Fruit fly (Drosophila melanogaster) whole organism, embryonic: ENCODE data around the gene twe.

Source experiments
- BtbVII ChIP-seq: fragments of 200-800 bp; sonication (Bioruptor generic); optimal IDR thresholded peaks from 3 replicates; lab custom pipeline; 2017; ENCODE audit warnings: missing biosample characterization, mild to moderate bottlenecking, missing genetic modification characterization
- Bteb2 ChIP-seq: fragments of 200-800 bp; sonication (Bioruptor generic); optimal IDR thresholded peaks from 2 replicates; lab custom pipeline; 2016; ENCODE audit warnings: missing biosample characterization, missing genetic modification characterization
- CG10267 ChIP-seq: fragments of 200-800 bp; sonication (Bioruptor generic); optimal IDR thresholded peaks from 2 replicates; lab custom pipeline; 2018; ENCODE audit warnings: missing biosample characterization, mild to moderate bottlenecking, missing genetic modification characterization, moderate library complexity
- CG10321 ChIP-seq: fragments of 200-800 bp; sonication (Bioruptor generic); IDR thresholded peaks from 2 replicates; pipeline ENCODE4 v1.3.6; 2022; ENCODE audit warnings: missing biosample characterization, missing genetic modification characterization
- CG10366 ChIP-seq: fragments of 200-800 bp; sonication (Bioruptor generic); IDR thresholded peaks from 2 replicates; pipeline ENCODE4 v1.3.6; 2022; ENCODE audit warnings: missing biosample characterization, missing genetic modification characterization
- CG10431 ChIP-seq: fragments of 200-800 bp; sonication (Bioruptor generic); optimal IDR thresholded peaks from 3 replicates; lab custom pipeline; 2018; ENCODE audit warnings: missing biosample characterization, mild to moderate bottlenecking, missing genetic modification characterization
- CG10959 ChIP-seq: fragments of 200-800 bp; sonication (Bioruptor generic); IDR thresholded peaks from 2 replicates; pipeline ENCODE4 v1.3.6; 2022; ENCODE audit warnings: missing biosample characterization, missing genetic modification characterization
- CG11093 ChIP-seq: fragments of 200-800 bp; sonication (Bioruptor generic); IDR thresholded peaks from 3 replicates; pipeline ENCODE4 v1.3.6; 2022; ENCODE audit warnings: missing biosample characterization, missing genetic modification characterization
- CG12219 ChIP-seq: fragments of 200-800 bp; sonication (Bioruptor generic); optimal IDR thresholded peaks from 3 replicates; lab custom pipeline; 2018; ENCODE audit warnings: missing biosample characterization, mild to moderate bottlenecking, missing genetic modification characterization
- CG1233 ChIP-seq: fragments of 200-800 bp; sonication (Bioruptor generic); optimal IDR thresholded peaks from 4 replicates; lab custom pipeline; 2018; ENCODE audit warnings: missing biosample characterization, mild to moderate bottlenecking, missing genetic modification characterization
- CG12391 ChIP-seq: fragments of 200-800 bp; sonication (Bioruptor generic); optimal IDR thresholded peaks from 3 replicates; lab custom pipeline; 2018; ENCODE audit warnings: missing biosample characterization, mild to moderate bottlenecking, missing genetic modification characterization, moderate library complexity
- CG13287 ChIP-seq: fragments of 200-800 bp; sonication (Bioruptor generic); IDR thresholded peaks from 2 replicates; pipeline ENCODE4 v1.3.6; 2022; ENCODE audit warnings: missing biosample characterization, missing genetic modification characterization; ENCODE audit not compliant: partially characterized antibody
- CG13296 ChIP-seq: fragments of 200-800 bp; sonication (Bioruptor generic); optimal IDR thresholded peaks from 3 replicates; lab custom pipeline; 2018; ENCODE audit warnings: missing biosample characterization, mild to moderate bottlenecking, missing genetic modification characterization
- CG15011 ChIP-seq: fragments of 200-800 bp; sonication (Bioruptor generic); optimal IDR thresholded peaks from 3 replicates; lab custom pipeline; 2018; ENCODE audit warnings: missing biosample characterization, mild to moderate bottlenecking, missing genetic modification characterization
- CG15601 ChIP-seq: fragments of 200-800 bp; sonication (Bioruptor generic); optimal IDR thresholded peaks from 3 replicates; lab custom pipeline; 2019; ENCODE audit warnings: missing biosample characterization, mild to moderate bottlenecking, missing genetic modification characterization, moderate library complexity
- CG16779 ChIP-seq: fragments of 200-800 bp; sonication (Bioruptor generic); IDR thresholded peaks from 2 replicates; pipeline ENCODE4 v1.3.6; 2022; ENCODE audit warnings: missing biosample characterization, missing genetic modification characterization
- CG16863 ChIP-seq: fragments of 200-800 bp; sonication (Bioruptor generic); optimal IDR thresholded peaks from 3 replicates; lab custom pipeline; 2016; ENCODE audit warnings: missing biosample characterization, missing genetic modification characterization
- CG2116 ChIP-seq: fragments of 200-800 bp; sonication (Bioruptor generic); optimal IDR thresholded peaks from 3 replicates; lab custom pipeline; 2018; ENCODE audit warnings: missing biosample characterization, mild to moderate bottlenecking, missing genetic modification characterization
- CG2678 ChIP-seq: fragments of 200-800 bp; sonication (Bioruptor generic); optimal IDR thresholded peaks from 3 replicates; lab custom pipeline; 2019; ENCODE audit warnings: missing biosample characterization, mild to moderate bottlenecking, missing genetic modification characterization, moderate library complexity
- CG30020 ChIP-seq: fragments of 200-800 bp; optimal IDR thresholded peaks from 2 replicates; lab custom pipeline; 2019; ENCODE audit warnings: missing biosample characterization, mild to moderate bottlenecking, missing genetic modification characterization, moderate library complexity
- CG3407 ChIP-seq: fragments of 200-800 bp; sonication (Bioruptor generic); optimal IDR thresholded peaks from 2 replicates; lab custom pipeline; 2018; ENCODE audit warnings: missing biosample characterization, mild to moderate bottlenecking, missing genetic modification characterization
- CG5180 ChIP-seq: fragments of 200-800 bp; sonication (Bioruptor generic); optimal IDR thresholded peaks from 3 replicates; lab custom pipeline; 2017; ENCODE audit warnings: missing biosample characterization, missing genetic modification characterization, mild to moderate bottlenecking, moderate library complexity, missing genetic modification reagents
- CG8290 ChIP-seq, 3 experiments: fragments of 200-800 bp; sonication (Bioruptor generic); optimal IDR thresholded peaks; 2 replicates each; lab custom pipeline; 2016 to 2019; ENCODE audit warnings: missing biosample characterization in 3 of 3, missing genetic modification characterization in 3 of 3, mild to moderate bottlenecking in 2 of 3, moderate library complexity in 1 of 3
- CG9876 ChIP-seq: fragments of 200-800 bp; sonication (Bioruptor generic); optimal IDR thresholded peaks from 2 replicates; lab custom pipeline; 2016; ENCODE audit warnings: missing biosample characterization, missing genetic modification characterization
- E2f1 ChIP-seq: fragments of 200-800 bp; sonication (Bioruptor generic); IDR thresholded peaks from 2 replicates; pipeline ENCODE4 v1.3.6; 2022; ENCODE audit warnings: missing biosample characterization, missing genetic modification characterization
- GATAe ChIP-seq: fragments of 200-800 bp; sonication (Bioruptor generic); conservative IDR thresholded peaks from 2 replicates; pipeline ENCODE4 v1.3.6; 2022; ENCODE audit warnings: missing biosample characterization, missing genetic modification characterization
- Hr78 ChIP-seq, 2 experiments: fragments of 200-800 bp in 1 of 2; fragments of >200 bp in 1 of 2; sonication (Bioruptor generic) in 1 of 2; optimal IDR thresholded peaks; 2 replicates each; lab custom pipeline; 2017 to 2019; ENCODE audit warnings: missing biosample characterization in 2 of 2, missing genetic modification characterization in 2 of 2, mild to moderate bottlenecking in 1 of 2, moderate library complexity in 1 of 2
- Kr ChIP-seq: fragments of 200-800 bp; sonication (Bioruptor generic); optimal IDR thresholded peaks from 2 replicates; lab custom pipeline; 2017; ENCODE audit warnings: missing biosample characterization, mild to moderate bottlenecking, missing genetic modification characterization
- Meics ChIP-seq: fragments of 200-800 bp; sonication (Bioruptor generic); optimal IDR thresholded peaks from 2 replicates; lab custom pipeline; 2017; ENCODE audit warnings: missing biosample characterization, mild to moderate bottlenecking, missing genetic modification characterization
- Mrtf ChIP-seq: fragments of 200-800 bp; sonication (Bioruptor generic); IDR thresholded peaks from 3 replicates; pipeline ENCODE4 v1.3.6; 2022; ENCODE audit warnings: missing biosample characterization, missing genetic modification characterization
- Sin3A ChIP-seq: fragments of >200 bp; optimal IDR thresholded peaks from 2 replicates; lab custom pipeline; 2018
- Tbp ChIP-seq: fragments of >200 bp; optimal IDR thresholded peaks from 2 replicates; lab custom pipeline; 2018; ENCODE audit warnings: missing biosample characterization, missing genetic modification characterization
- bcd ChIP-seq: fragments of 200-800 bp; sonication (Bioruptor generic); optimal IDR thresholded peaks from 2 replicates; lab custom pipeline; 2017; ENCODE audit warnings: missing biosample characterization, mild to moderate bottlenecking, missing genetic modification characterization
- btn ChIP-seq: fragments of 200-800 bp; sonication (Bioruptor generic); optimal IDR thresholded peaks from 2 replicates; lab custom pipeline; 2016; ENCODE audit warnings: missing biosample characterization, missing genetic modification characterization
- dati ChIP-seq: fragments of 200-800 bp; sonication (Bioruptor generic); IDR thresholded peaks from 2 replicates; pipeline ENCODE4 v1.3.6; 2022; ENCODE audit warnings: missing biosample characterization, missing genetic modification characterization
- exex ChIP-seq: fragments of 200-800 bp; sonication (Bioruptor generic); optimal IDR thresholded peaks from 4 replicates; lab custom pipeline; 2018; ENCODE audit warnings: missing biosample characterization, mild to moderate bottlenecking, missing genetic modification characterization, moderate library complexity
- eyg ChIP-seq: fragments of 200-800 bp; sonication (Bioruptor generic); optimal IDR thresholded peaks from 3 replicates; lab custom pipeline; 2016; ENCODE audit warnings: missing biosample characterization, missing genetic modification characterization
- fd96Cb ChIP-seq: fragments of 200-800 bp; sonication (Bioruptor generic); optimal IDR thresholded peaks from 2 replicates; lab custom pipeline; 2018; ENCODE audit warnings: missing biosample characterization, mild to moderate bottlenecking, missing genetic modification characterization, moderate library complexity
- grn ChIP-seq: fragments of 200-800 bp; sonication (Bioruptor generic); optimal IDR thresholded peaks from 3 replicates; lab custom pipeline; 2017; ENCODE audit warnings: missing biosample characterization, missing genetic modification characterization
- gsb-n ChIP-seq: fragments of 200-800 bp; sonication (Bioruptor generic); optimal IDR thresholded peaks from 3 replicates; lab custom pipeline; 2018; ENCODE audit warnings: missing biosample characterization, mild to moderate bottlenecking, missing genetic modification characterization
- lilli ChIP-seq: fragments of 200-800 bp; sonication (Bioruptor generic); optimal IDR thresholded peaks from 3 replicates; lab custom pipeline; 2016; ENCODE audit warnings: missing biosample characterization, missing genetic modification characterization
- org-1 ChIP-seq: fragments of 200-800 bp; sonication (Bioruptor generic); optimal IDR thresholded peaks from 2 replicates; lab custom pipeline; 2017; ENCODE audit warnings: missing biosample characterization, missing genetic modification characterization
- pfk ChIP-seq: fragments of 200-800 bp; sonication (Bioruptor generic); optimal IDR thresholded peaks from 2 replicates; lab custom pipeline; 2018; ENCODE audit warnings: missing biosample characterization, mild to moderate bottlenecking, missing genetic modification characterization, moderate library complexity
- pho ChIP-seq: fragments of 200-800 bp; sonication (Bioruptor generic); optimal IDR thresholded peaks from 2 replicates; lab custom pipeline; 2016; ENCODE audit warnings: missing biosample characterization, missing genetic modification characterization
- pita ChIP-seq: fragments of 200-800 bp; sonication (Bioruptor generic); optimal IDR thresholded peaks from 2 replicates; lab custom pipeline; 2017; ENCODE audit warnings: missing biosample characterization, mild to moderate bottlenecking, missing genetic modification characterization
- sug ChIP-seq: fragments of 200-800 bp; optimal IDR thresholded peaks from 2 replicates; lab custom pipeline; 2019; ENCODE audit warnings: missing biosample characterization, mild to moderate bottlenecking, missing genetic modification characterization, moderate library complexity
- tap ChIP-seq: fragments of 200-800 bp; optimal IDR thresholded peaks from 3 replicates; lab custom pipeline; 2019; ENCODE audit warnings: missing biosample characterization, mild to moderate bottlenecking, missing genetic modification characterization, moderate library complexity
- ttk ChIP-seq: fragments of 200-800 bp; sonication (Bioruptor generic); IDR thresholded peaks from 2 replicates; pipeline ENCODE4 v2.1.2; 2022; ENCODE audit warnings: missing biosample characterization, missing genetic modification characterization

The twe gene

DNA sequence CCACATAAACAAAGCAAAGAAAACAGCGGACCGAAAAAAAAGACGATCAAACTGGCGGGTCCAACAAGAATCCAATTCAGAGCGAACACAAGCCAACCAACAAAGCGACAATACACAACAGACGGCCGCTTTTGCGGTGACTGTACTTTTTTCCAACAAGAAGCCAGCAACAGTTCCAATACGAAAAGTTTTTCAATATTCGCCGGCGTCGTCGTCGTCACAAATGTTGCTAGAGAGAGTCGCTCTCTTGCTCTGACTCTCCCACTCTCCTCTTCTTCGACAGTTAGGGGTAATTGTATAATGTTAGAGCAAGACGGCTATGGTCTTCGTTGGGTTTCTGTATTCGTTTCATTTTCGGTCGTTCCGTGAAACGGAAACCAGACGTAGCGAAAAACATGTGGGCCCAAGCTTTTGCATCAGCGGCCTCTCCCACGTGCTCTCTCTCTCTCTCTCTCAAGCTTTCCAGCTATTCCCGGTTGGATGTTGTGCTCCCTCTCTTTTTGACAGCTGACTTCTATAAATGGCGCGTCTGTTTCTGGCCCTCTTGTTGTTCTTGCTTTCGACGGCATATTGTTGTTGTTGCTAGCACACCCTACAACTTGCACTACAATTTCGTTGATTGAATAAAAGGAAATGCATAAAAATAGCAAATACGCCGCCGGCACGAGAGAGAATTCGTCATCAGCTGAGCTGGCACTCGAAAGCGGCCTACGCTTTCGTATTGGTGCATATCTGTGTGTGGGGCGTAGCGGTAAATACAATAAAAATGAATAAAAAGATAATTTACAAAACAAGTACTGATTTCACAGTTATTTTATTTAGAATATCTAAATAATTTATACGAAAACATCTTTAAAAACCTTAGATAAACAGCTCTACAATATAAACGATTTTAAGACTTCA, 7.8 kb upstream of the twe start (continued):
- peak; percentile 12 for TF ChIP-seq Kr (GFP tag; lab: Kevin White, UChicago)
- TF ChIP-seq CG10366 (GFP tag; lab: Robert Waterston, UW), result no peak
- no peak for TF ChIP-seq GATAe (GFP tag; lab: Robert Waterston, UW)
- TF ChIP-seq CG8290 (GFP tag; optimal IDR thresholded peaks at IDR 0.05; lab: Kevin White, UChicago), result peak; percentile 42
- TF ChIP-seq CG8290 (tag; optimal IDR thresholded peaks at IDR 0.05; lab: Kevin White, UChicago), result peak; percentile 71 to 78
- peak; percentile 38 for TF ChIP-seq grn (GFP tag; lab: Kevin White, UChicago)
- no peak for TF ChIP-seq CG9876 (GFP tag; lab: Kevin White, UChicago)
- TF ChIP-seq CG10431 (GFP tag; lab: Kevin White, UChicago), result peak; percentile 93
- peak; percentile 91 for TF ChIP-seq Meics (GFP tag; lab: Kevin White, UChicago)
- TF ChIP-seq lilli (GFP tag; lab: Kevin White, UChicago), result peak; percentile 23
- TF ChIP-seq exex, result peak; percentile 67
- no peak for TF ChIP-seq CG11093 (GFP tag; lab: Robert Waterston, UW)
- TF ChIP-seq CG1233 (GFP tag; lab: Kevin White, UChicago), result peak; percentile 85
- TF ChIP-seq Bteb2, result peak; percentile 28
- TF ChIP-seq CG3407 (GFP tag; lab: Kevin White, UChicago), result peak; percentile 69
- peak; percentile 73 for TF ChIP-seq CG12391 (tag; lab: Kevin White, UChicago)
- no peak for TF ChIP-seq CG16779 (GFP tag; lab: Robert Waterston, UW)
- TF ChIP-seq CG16863 (GFP tag; lab: Kevin White, UChicago), result peak; percentile 28
- TF ChIP-seq org-1, result peak; percentile 64
- TF ChIP-seq btn (GFP tag; lab: Kevin White, UChicago), result peak; percentile 48
- TF ChIP-seq pho (GFP tag; lab: Kevin White, UChicago), result peak; percentile 29
- no peak for TF ChIP-seq pita (GFP tag; lab: Kevin White, UChicago)
- peak; percentile 27 for TF ChIP-seq gsb-n (tag; lab: Kevin White, UChicago)
- peak; percentile 74 for TF ChIP-seq CG15011 (GFP tag; lab: Kevin White, UChicago)
- TF ChIP-seq CG10267 (tag; lab: Kevin White, UChicago), result peak; percentile 64
- peak; percentile 82 for TF ChIP-seq tap
- no peak for TF ChIP-seq CG13287 (GFP tag; lab: Robert Waterston, UW)
- no peak for TF ChIP-seq dati (GFP tag; lab: Robert Waterston, UW)
- peak in 1 of 2 experiments; percentile 13 for TF ChIP-seq Hr78 (GFP tag; optimal IDR thresholded peaks at IDR 0.05; lab: Kevin White, UChicago)
- peak; percentile 71 for TF ChIP-seq CG2116
- peak; percentile 96 for TF ChIP-seq CG13296
- TF ChIP-seq fd96Cb (tag; lab: Kevin White, UChicago), result no peak
- TF ChIP-seq CG5180 (GFP tag; lab: Kevin White, UChicago), result peak; percentile 98
- TF ChIP-seq eyg (GFP tag; lab: Kevin White, UChicago), result peak; percentile 41
- peak; percentile 100 for TF ChIP-seq pfk
- no peak for TF ChIP-seq ttk (GFP tag; lab: Robert Waterston, UW)
- TF ChIP-seq sug (tag; lab: Kevin White, UChicago), result peak; percentile 78
- peak; percentile 77 for TF ChIP-seq CG15601 (tag; lab: Kevin White, UChicago)
- TF ChIP-seq CG12219 (GFP tag; lab: Kevin White, UChicago), result peak; percentile 85
- no peak for TF ChIP-seq Sin3A (lab: Kevin White, UChicago)
- peak; percentile 56 for TF ChIP-seq bcd (GFP tag; lab: Kevin White, UChicago)
- no peak for TF ChIP-seq CG10959
- TF ChIP-seq Tbp, result no peak
- TF ChIP-seq CG10321 (GFP tag; lab: Robert Waterston, UW), result no peak
- TF ChIP-seq BtbVII (GFP tag; lab: Kevin White, UChicago), result peak; percentile 96
- TF ChIP-seq CG2678 (tag; lab: Kevin White, UChicago), result peak; percentile 66
- TF ChIP-seq Mrtf (GFP tag; lab: Robert Waterston, UW), result no peak
- TF ChIP-seq CG30020 (tag; lab: Kevin White, UChicago), result peak; percentile 35
- TF ChIP-seq E2f1 (GFP tag; lab: Robert Waterston, UW), result no peak
